Fruit fly (Drosophila melanogaster): ENCODE results near the gene CG4480.
"Not testable (repeated sequence)": the region's sequence is repeated elsewhere in the genome, so short reads cannot be mapped to it uniquely, and the experiment has no call there.

DNA sequence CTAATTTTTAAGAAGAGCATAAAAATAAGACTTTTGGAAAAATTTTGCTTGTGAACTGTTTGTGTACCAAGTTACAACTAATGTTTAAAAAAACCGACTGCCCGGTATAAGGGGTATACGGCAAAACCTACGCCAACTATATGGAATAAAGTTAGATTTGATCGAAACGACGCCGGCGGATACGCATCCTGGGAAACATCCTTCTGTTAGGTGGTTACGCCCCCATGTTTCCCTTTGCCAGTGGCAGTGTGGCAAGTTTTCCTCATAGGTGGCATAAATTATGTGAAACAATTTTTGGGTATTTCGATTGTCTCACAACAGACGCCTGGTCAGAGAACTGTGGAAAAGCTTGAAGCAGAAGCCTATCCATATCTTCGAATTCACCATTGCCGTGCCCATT lies 9.7 kb upstream of the CG4480 start, which contains the start of gene ProtA:
- TF ChIP-seq CTCF, CG8478 (optimal IDR thresholded peaks at IDR 0.05): not testable (repeated sequence)
